Worm (Caenorhabditis elegans) whole organism, mixed stage, embryonic: ENCODE results near the gene ugt-65.

ENCODE experiments used
- M03D4.4 ChIP-seq: sonication (generic microtip); optimal IDR thresholded peaks from 2 replicates; lab custom pipeline; 2017; ENCODE audit warnings: mild to moderate bottlenecking, missing genetic modification characterization, missing compliant biosample characterization
- bed-3 ChIP-seq: fragments of 200-800 bp; sonication (Bioruptor generic); optimal IDR thresholded peaks from 3 replicates; lab custom pipeline; 2018; ENCODE audit warnings: mild to moderate bottlenecking, missing genetic modification characterization, moderate library complexity, missing compliant biosample characterization
- blmp-1 ChIP-seq: fragments of 150-350 bp; optimal IDR thresholded peaks from 2 replicates; lab custom pipeline; 2014; ENCODE audit warnings: missing biosample characterization, missing genetic modification characterization
- ceh-43 ChIP-seq: fragments of 200-800 bp; sonication (Bioruptor generic); optimal IDR thresholded peaks from 2 replicates; lab custom pipeline; 2018; ENCODE audit warnings: mild to moderate bottlenecking, missing genetic modification characterization, moderate library complexity, missing compliant biosample characterization
- ceh-83 ChIP-seq: fragments of 200-800 bp; sonication (Bioruptor generic); optimal IDR thresholded peaks from 2 replicates; lab custom pipeline; 2018; ENCODE audit warnings: mild to moderate bottlenecking, missing genetic modification characterization, missing compliant biosample characterization
- ces-1 ChIP-seq: fragments of 150-350 bp; optimal IDR thresholded peaks from 2 replicates; lab custom pipeline; 2014; ENCODE audit warnings: missing biosample characterization, missing genetic modification reagents, missing genetic modification characterization
- cnd-1 ChIP-seq: fragments of 200-800 bp; sonication (Bioruptor generic); optimal IDR thresholded peaks from 2 replicates; lab custom pipeline; 2018; ENCODE audit warnings: mild to moderate bottlenecking, missing genetic modification characterization, missing compliant biosample characterization
- drap-1 ChIP-seq: fragments of 200-800 bp; sonication (Bioruptor generic); optimal IDR thresholded peaks from 3 replicates; lab custom pipeline; 2018; ENCODE audit warnings: mild to moderate bottlenecking, missing genetic modification characterization, missing compliant biosample characterization
- elt-3 ChIP-seq: fragments of 150-350 bp; optimal IDR thresholded peaks from 2 replicates; lab custom pipeline; 2014; ENCODE audit warnings: missing biosample characterization, missing genetic modification characterization
- flh-1 ChIP-seq: fragments of 200-800 bp; sonication (Bioruptor generic); optimal IDR thresholded peaks from 2 replicates; lab custom pipeline; 2018; ENCODE audit warnings: mild to moderate bottlenecking, missing genetic modification characterization, moderate library complexity, missing compliant biosample characterization
- ham-2 ChIP-seq: fragments of 200-800 bp; sonication (Bioruptor generic); optimal IDR thresholded peaks from 2 replicates; lab custom pipeline; 2018; ENCODE audit warnings: mild to moderate bottlenecking, missing genetic modification characterization, missing compliant biosample characterization
- hlh-1 ChIP-seq: fragments of 150-350 bp; optimal IDR thresholded peaks from 2 replicates; lab custom pipeline; 2014; ENCODE audit warnings: missing biosample characterization, missing genetic modification reagents, missing genetic modification characterization
- lin-13 ChIP-seq: fragments of 150-350 bp; optimal IDR thresholded peaks from 2 replicates; lab custom pipeline; 2014; ENCODE audit warnings: missing biosample characterization, missing genetic modification characterization
- lin-32 ChIP-seq: fragments of 200-800 bp; sonication (Bioruptor generic); optimal IDR thresholded peaks from 2 replicates; lab custom pipeline; 2018; ENCODE audit warnings: mild to moderate bottlenecking, missing genetic modification characterization, missing compliant biosample characterization
- mab-5 ChIP-seq: fragments of 150-350 bp; optimal IDR thresholded peaks from 2 replicates; lab custom pipeline; 2014; ENCODE audit warnings: missing biosample characterization, missing genetic modification characterization
- mep-1 ChIP-seq: fragments of 150-350 bp; optimal IDR thresholded peaks from 2 replicates; lab custom pipeline; 2017; ENCODE audit warnings: missing biosample characterization, missing genetic modification reagents, missing genetic modification characterization, inconsistent platforms
- mls-2 ChIP-seq: sonication (generic microtip); optimal IDR thresholded peaks from 2 replicates; lab custom pipeline; 2016; ENCODE audit warnings: mild to moderate bottlenecking, missing genetic modification characterization, moderate library complexity, missing compliant biosample characterization
- nhr-2 ChIP-seq: fragments of 150-350 bp; optimal IDR thresholded peaks from 2 replicates; lab custom pipeline; 2014; ENCODE audit warnings: missing biosample characterization, missing genetic modification characterization
- nhr-237 ChIP-seq: fragments of 150-350 bp; optimal IDR thresholded peaks from 2 replicates; lab custom pipeline; 2014; ENCODE audit warnings: missing biosample characterization, missing genetic modification characterization
- nhr-28 ChIP-seq: fragments of 150-350 bp; optimal IDR thresholded peaks from 2 replicates; lab custom pipeline; 2014; ENCODE audit warnings: missing biosample characterization, missing genetic modification characterization
- nhr-76 ChIP-seq: sonication (generic microtip); optimal IDR thresholded peaks from 2 replicates; lab custom pipeline; 2017; ENCODE audit warnings: missing biosample characterization, missing genetic modification characterization
- pha-4 ChIP-seq: fragments of 150-350 bp; optimal IDR thresholded peaks from 2 replicates; lab custom pipeline; 2018; ENCODE audit warnings: missing biosample characterization, missing genetic modification reagents, missing genetic modification characterization
- sem-2 ChIP-seq: fragments of 200-800 bp; sonication (Bioruptor generic); optimal IDR thresholded peaks from 2 replicates; lab custom pipeline; 2018; ENCODE audit warnings: mild to moderate bottlenecking, missing genetic modification characterization, missing compliant biosample characterization
- snpc-4 ChIP-seq: fragments of 150-350 bp; optimal IDR thresholded peaks from 2 replicates; lab custom pipeline; 2014; ENCODE audit warnings: missing biosample characterization, missing genetic modification characterization
- sptf-1 ChIP-seq: sonication (generic microtip); optimal IDR thresholded peaks from 2 replicates; lab custom pipeline; 2017; ENCODE audit warnings: mild to moderate bottlenecking, missing genetic modification characterization, moderate library complexity, missing compliant biosample characterization
- tbx-8 ChIP-seq: fragments of 200-800 bp; sonication (Bioruptor generic); optimal IDR thresholded peaks from 2 replicates; lab custom pipeline; 2018; ENCODE audit warnings: mild to moderate bottlenecking, missing genetic modification characterization, moderate library complexity, missing compliant biosample characterization
- unc-120 ChIP-seq: sonication (generic microtip); optimal IDR thresholded peaks from 2 replicates; lab custom pipeline; 2017; ENCODE audit warnings: missing genetic modification characterization, missing compliant biosample characterization; ENCODE audit not compliant: poor library complexity, severe bottlenecking
- unc-39 ChIP-seq: fragments of 150-350 bp; optimal IDR thresholded peaks from 2 replicates; lab custom pipeline; 2014; ENCODE audit warnings: missing biosample characterization, missing genetic modification characterization
- unc-62 ChIP-seq: fragments of 150-350 bp; optimal IDR thresholded peaks from 2 replicates; lab custom pipeline; 2014; ENCODE audit warnings: missing biosample characterization, missing genetic modification reagents, missing genetic modification characterization
- ztf-11 ChIP-seq: fragments of 150-350 bp; optimal IDR thresholded peaks from 2 replicates; lab custom pipeline; 2014; ENCODE audit warnings: missing biosample characterization, missing genetic modification characterization

ugt-65 gene

DNA sequence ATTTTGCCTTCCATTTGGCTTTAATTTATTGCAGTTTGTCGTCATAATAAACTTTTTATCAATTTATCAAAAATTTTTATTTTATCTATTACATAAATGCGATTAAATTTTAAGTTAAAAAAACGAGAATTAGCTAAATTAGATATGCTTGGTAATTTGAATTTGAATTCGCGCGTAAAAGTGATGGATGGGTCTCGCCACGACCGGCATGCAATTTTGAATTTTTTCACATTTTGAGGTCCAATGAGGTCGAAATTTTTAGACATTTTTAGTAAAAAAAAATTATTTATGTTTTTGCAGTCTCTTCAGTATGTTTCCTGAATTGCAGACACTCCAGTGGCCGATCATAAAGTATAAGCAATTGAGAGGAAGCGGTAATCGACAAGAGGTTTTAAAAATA is 11.9 kb upstream of the ugt-65 start, which contains the start of gene dsb-1:
dsb-1 (plus strand) TSS at position 301 of the 400 bp plus-strand sequence.
- TF ChIP-seq flh-1 (GFP tag; lab: Kevin White, UChicago): no peak
- TF ChIP-seq snpc-4 (tag; lab: Kevin White, UChicago): no peak
- TF ChIP-seq hlh-1 (tag; lab: Kevin White, UChicago): no peak
- no peak for TF ChIP-seq unc-62 (GFP tag; lab: Kevin White, UChicago)
- no peak for TF ChIP-seq sptf-1 (tag; lab: Kevin White, UChicago)
- no peak for TF ChIP-seq sem-2
- no peak for TF ChIP-seq lin-13 (tag; lab: Kevin White, UChicago)
- no peak for TF ChIP-seq nhr-2
- no peak for TF ChIP-seq pha-4 (tag; lab: Kevin White, UChicago)
- TF ChIP-seq blmp-1 (tag; lab: Kevin White, UChicago): no peak
- no peak for TF ChIP-seq drap-1 (GFP tag; lab: Kevin White, UChicago)
- TF ChIP-seq, all 35 proteins: peak for 0

DNA sequence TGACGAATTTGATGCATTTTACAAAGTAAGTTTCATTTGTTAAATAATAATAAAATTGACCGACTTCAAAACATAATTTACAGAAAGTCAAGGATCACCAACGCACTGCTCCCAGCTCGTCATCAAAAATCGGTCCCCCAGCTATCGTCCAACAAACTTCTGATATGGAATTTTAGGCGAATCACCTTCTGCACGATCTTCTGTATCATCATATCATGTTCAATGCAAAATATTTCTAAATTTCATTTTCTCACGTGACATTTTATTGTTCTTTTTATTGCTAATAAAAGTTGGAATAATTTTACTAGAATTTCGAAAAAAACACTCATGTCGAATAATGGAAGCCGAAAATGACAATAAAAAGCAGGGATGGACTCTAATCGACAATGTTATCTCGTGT is 10.3 kb upstream of the ugt-65 start, which contains the start of gene acl-13:
acl-13 (plus strand) TSS at position 301 of the 400 bp plus-strand sequence.
- no peak for TF ChIP-seq hlh-1 (tag; lab: Kevin White, UChicago)
- TF ChIP-seq ceh-83 (GFP tag; lab: Kevin White, UChicago): no peak
- no peak for TF ChIP-seq mab-5 (tag; lab: Kevin White, UChicago)
- TF ChIP-seq elt-3: no peak
- no peak for TF ChIP-seq nhr-28
- TF ChIP-seq tbx-8 (GFP tag; lab: Kevin White, UChicago): no peak
- TF ChIP-seq unc-120 (tag; lab: Kevin White, UChicago): no peak
- TF ChIP-seq unc-39: no peak
- TF ChIP-seq flh-1 (GFP tag; lab: Kevin White, UChicago): no peak
- TF ChIP-seq nhr-76 (tag; lab: Kevin White, UChicago): no peak
- no peak for TF ChIP-seq lin-13 (tag; lab: Kevin White, UChicago)
- TF ChIP-seq mls-2 (tag; lab: Kevin White, UChicago): no peak
- no peak for TF ChIP-seq ham-2

DNA sequence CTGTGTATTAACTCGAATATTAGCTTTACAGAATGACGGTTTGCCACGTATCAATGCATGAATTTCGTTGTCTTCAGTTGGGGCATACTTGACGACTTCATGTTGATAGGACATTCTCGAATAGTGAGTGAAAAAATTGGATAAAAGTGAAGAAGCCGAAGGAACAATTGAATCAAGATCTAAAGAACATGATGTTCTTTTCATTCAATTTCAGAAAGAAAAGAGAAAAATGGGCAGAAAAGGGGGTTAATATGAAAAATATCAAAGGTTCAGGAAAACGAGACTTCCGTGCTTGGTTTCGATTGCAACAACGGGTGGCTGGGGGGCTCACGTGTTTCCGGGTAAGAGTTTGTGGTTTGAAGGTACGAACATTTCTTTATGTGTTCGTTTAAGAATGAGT is 5.9 kb upstream of the ugt-65 start:
- TF ChIP-seq hlh-1 (tag; lab: Kevin White, UChicago) (no peak), tbx-8 (GFP tag; lab: Kevin White, UChicago) (no peak), sptf-1 (tag; lab: Kevin White, UChicago) (no peak), nhr-237 (tag; lab: Kevin White, UChicago) (no peak), ztf-11 (tag; lab: Kevin White, UChicago) (no peak), bed-3 (GFP tag; lab: Kevin White, UChicago) (no peak), unc-120 (tag; lab: Kevin White, UChicago) (no peak)

DNA sequence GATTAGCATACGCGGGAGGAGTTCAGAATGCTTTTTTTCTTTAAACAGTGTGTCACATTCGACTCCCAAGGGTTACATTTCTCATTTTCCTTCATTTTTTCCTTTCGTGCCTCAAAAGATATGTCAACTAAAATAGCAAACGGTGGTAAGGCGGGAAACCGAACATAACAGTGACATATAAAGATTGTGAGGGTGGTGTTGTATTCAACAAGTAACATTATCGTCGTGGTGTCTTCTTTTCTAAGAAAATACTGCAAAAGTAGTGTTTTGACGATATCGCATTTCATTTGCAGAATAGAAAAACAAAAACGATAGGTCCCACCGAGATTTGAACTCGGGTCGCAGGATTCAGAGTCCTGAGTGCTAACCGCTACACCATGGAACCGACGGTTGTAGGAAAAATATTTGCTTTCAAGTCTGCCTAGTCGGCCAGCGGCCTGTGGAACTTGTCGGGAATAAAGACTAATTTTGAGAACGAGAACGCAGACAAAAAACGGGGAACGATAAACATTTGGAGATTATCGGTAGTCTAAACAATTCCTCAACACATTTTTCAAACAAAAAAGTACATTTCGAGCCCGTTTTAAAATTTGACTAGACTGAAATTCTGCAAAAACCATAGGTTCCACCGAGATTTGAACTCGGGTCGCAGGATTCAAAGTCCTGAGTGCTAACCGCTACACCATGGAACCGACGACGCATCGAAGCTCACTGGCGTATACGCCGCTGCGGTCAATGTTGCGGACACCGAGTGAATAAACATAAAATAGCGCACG is 3.7 kb upstream of the ugt-65 start:
- TF ChIP-seq sptf-1 (tag; lab: Kevin White, UChicago) (peak; percentile 52), hlh-1 (tag; lab: Kevin White, UChicago) (no peak), cnd-1 (peak; percentile 35), ceh-83 (GFP tag; lab: Kevin White, UChicago) (peak; percentile 34), M03D4.4 (tag; lab: Kevin White, UChicago) (peak; percentile 32), ces-1 (GFP tag; lab: Kevin White, UChicago) (no peak), ceh-43 (GFP tag; lab: Kevin White, UChicago) (no peak), drap-1 (GFP tag; lab: Kevin White, UChicago) (no peak), snpc-4 (tag; lab: Kevin White, UChicago) (no peak), unc-62 (GFP tag; lab: Kevin White, UChicago) (no peak), ham-2 (peak; percentile 48), mep-1 (no peak), blmp-1 (tag; lab: Kevin White, UChicago) (no peak), elt-3 (no peak), flh-1 (GFP tag; lab: Kevin White, UChicago) (no peak), sem-2 (no peak), pha-4 (tag; lab: Kevin White, UChicago) (no peak), unc-39 (no peak), lin-32 (GFP tag; lab: Kevin White, UChicago) (peak; percentile 63)
